Fruit fly (Drosophila melanogaster) whole organism, prepupa: ENCODE measurements around the gene morgue.

Experiments used
- CG10631 ChIP-seq: fragments of 200-800 bp; sonication (Bioruptor generic); optimal IDR thresholded peaks from 2 replicates; lab custom pipeline; 2016; ENCODE audit warnings: missing biosample characterization, missing genetic modification characterization
- CG10669 ChIP-seq: fragments of 200-800 bp; sonication (Bioruptor generic); optimal IDR thresholded peaks from 3 replicates; lab custom pipeline; 2018; ENCODE audit warnings: missing biosample characterization, mild to moderate bottlenecking, missing genetic modification characterization, moderate library complexity
- CG11294 ChIP-seq: fragments of 200-800 bp; sonication (Bioruptor generic); IDR thresholded peaks from 2 replicates; pipeline ENCODE4 v1.3.6; 2022; ENCODE audit warnings: missing biosample characterization, missing genetic modification characterization
- CG11902 ChIP-seq: fragments of 200-800 bp; sonication (Bioruptor generic); optimal IDR thresholded peaks from 3 replicates; lab custom pipeline; 2016; ENCODE audit warnings: missing biosample characterization, missing genetic modification characterization
- CG15336 ChIP-seq: fragments of 200-800 bp; sonication (Bioruptor generic); IDR thresholded peaks from 2 replicates; pipeline ENCODE4 v1.3.6; 2022; ENCODE audit warnings: missing biosample characterization, missing genetic modification characterization
- CG1621 ChIP-seq: fragments of 200-800 bp; sonication (Bioruptor generic); optimal IDR thresholded peaks from 3 replicates; lab custom pipeline; 2018; ENCODE audit warnings: missing biosample characterization, mild to moderate bottlenecking, missing genetic modification characterization
- CG3032 ChIP-seq: fragments of 200-800 bp; optimal IDR thresholded peaks from 2 replicates; lab custom pipeline; 2019; ENCODE audit warnings: missing biosample characterization, mild to moderate bottlenecking, missing genetic modification characterization, moderate library complexity
- CG32006 ChIP-seq: fragments of 200-800 bp; sonication (Bioruptor generic); optimal IDR thresholded peaks from 3 replicates; lab custom pipeline; 2017; ENCODE audit warnings: missing biosample characterization, mild to moderate bottlenecking, missing genetic modification characterization
- CG6163 ChIP-seq: fragments of 200-800 bp; sonication (Bioruptor generic); IDR thresholded peaks from 3 replicates; pipeline ENCODE4 v1.3.6; 2022; ENCODE audit warnings: missing biosample characterization, missing genetic modification characterization
- CG6792 ChIP-seq: fragments of 200-800 bp; sonication (Bioruptor generic); optimal IDR thresholded peaks from 3 replicates; lab custom pipeline; 2016; ENCODE audit warnings: missing biosample characterization, missing genetic modification characterization
- CG6808 ChIP-seq: fragments of 200-800 bp; sonication (Bioruptor generic); optimal IDR thresholded peaks from 3 replicates; lab custom pipeline; 2017; ENCODE audit warnings: missing biosample characterization, missing genetic modification characterization, mild to moderate bottlenecking, moderate library complexity, missing genetic modification reagents
- CG6854 ChIP-seq: fragments of 200-800 bp; sonication (Bioruptor generic); optimal IDR thresholded peaks from 2 replicates; lab custom pipeline; 2017; ENCODE audit warnings: missing biosample characterization, mild to moderate bottlenecking, missing genetic modification characterization
- CG7368 ChIP-seq: fragments of 200-800 bp; sonication (Bioruptor generic); optimal IDR thresholded peaks from 3 replicates; lab custom pipeline; 2016; ENCODE audit warnings: missing biosample characterization, missing genetic modification characterization
- CG8119 ChIP-seq: fragments of 200-800 bp; sonication (Bioruptor generic); IDR thresholded peaks from 3 replicates; pipeline ENCODE4 v1.3.6; 2022; ENCODE audit warnings: missing biosample characterization, missing genetic modification characterization
- CG8632 ChIP-seq: fragments of 200-800 bp; sonication (Bioruptor generic); optimal IDR thresholded peaks from 3 replicates; lab custom pipeline; 2016; ENCODE audit warnings: missing biosample characterization, missing genetic modification characterization
- CG9139 ChIP-seq: fragments of 200-800 bp; sonication (Bioruptor generic); optimal IDR thresholded peaks from 3 replicates; lab custom pipeline; 2017; ENCODE audit warnings: missing biosample characterization, mild to moderate bottlenecking, missing genetic modification characterization
- Eip75B ChIP-seq: fragments of 200-800 bp; sonication (Bioruptor generic); optimal IDR thresholded peaks from 3 replicates; lab custom pipeline; 2016; ENCODE audit warnings: missing biosample characterization, missing genetic modification characterization
- Eip78C ChIP-seq: fragments of 200-800 bp; sonication (Bioruptor generic); peaks from one replicate; lab custom pipeline; 2016; ENCODE audit warnings: missing biosample characterization, missing genetic modification characterization
- Eip93F ChIP-seq: fragments of 200-800 bp; sonication (Bioruptor generic); optimal IDR thresholded peaks from 2 replicates; lab custom pipeline; 2016; ENCODE audit warnings: missing biosample characterization, mild to moderate bottlenecking, missing genetic modification characterization
- Ets21C ChIP-seq: fragments of 200-800 bp; sonication (Bioruptor generic); optimal IDR thresholded peaks from 3 replicates; lab custom pipeline; 2016; ENCODE audit warnings: missing biosample characterization, missing genetic modification characterization
- Ets96B ChIP-seq: fragments of 200-800 bp; optimal IDR thresholded peaks from 2 replicates; lab custom pipeline; 2019; ENCODE audit warnings: missing biosample characterization, mild to moderate bottlenecking, missing genetic modification characterization, moderate library complexity
- Gug ChIP-seq: fragments of 200-800 bp; sonication (Bioruptor generic); IDR thresholded peaks from 2 replicates; pipeline ENCODE4 v1.3.6; 2022; ENCODE audit warnings: missing biosample characterization, missing genetic modification characterization
- Hr39 ChIP-seq: fragments of 200-800 bp; sonication (Bioruptor generic); optimal IDR thresholded peaks from 2 replicates; lab custom pipeline; 2016; ENCODE audit warnings: missing biosample characterization, missing genetic modification characterization
- Lpt ChIP-seq: fragments of 200-800 bp; sonication (Bioruptor generic); optimal IDR thresholded peaks from 3 replicates; lab custom pipeline; 2016; ENCODE audit warnings: missing biosample characterization, missing genetic modification characterization
- Met ChIP-seq: fragments of 200-800 bp; sonication (Bioruptor generic); optimal IDR thresholded peaks from 3 replicates; lab custom pipeline; 2016; ENCODE audit warnings: missing biosample characterization, missing genetic modification characterization
- Smox ChIP-seq: fragments of 200-800 bp; sonication (Bioruptor generic); optimal IDR thresholded peaks from 3 replicates; lab custom pipeline; 2016; ENCODE audit warnings: missing biosample characterization, missing genetic modification characterization
- Sox102F ChIP-seq: fragments of 200-800 bp; sonication (Bioruptor generic); optimal IDR thresholded peaks from 2 replicates; lab custom pipeline; 2016; ENCODE audit warnings: missing biosample characterization, mild to moderate bottlenecking, missing genetic modification characterization
- Sox14 ChIP-seq: fragments of 200-800 bp; sonication (Bioruptor generic); optimal IDR thresholded peaks from 3 replicates; lab custom pipeline; 2016; ENCODE audit warnings: missing biosample characterization, missing genetic modification characterization
- Sox15 ChIP-seq: fragments of 200-800 bp; sonication (Bioruptor generic); optimal IDR thresholded peaks from 3 replicates; lab custom pipeline; 2016; ENCODE audit warnings: missing biosample characterization, missing genetic modification characterization
- achi ChIP-seq: fragments of 200-800 bp; sonication (Bioruptor generic); optimal IDR thresholded peaks from 3 replicates; lab custom pipeline; 2016; ENCODE audit warnings: missing biosample characterization, missing genetic modification characterization
- acj6 ChIP-seq: fragments of 200-800 bp; sonication (Bioruptor generic); optimal IDR thresholded peaks from 3 replicates; lab custom pipeline; 2016; ENCODE audit warnings: missing biosample characterization, missing genetic modification characterization
- cyc ChIP-seq: fragments of 200-800 bp; sonication (Bioruptor generic); optimal IDR thresholded peaks from 3 replicates; lab custom pipeline; 2016; ENCODE audit warnings: missing biosample characterization, missing genetic modification characterization
- dac ChIP-seq: fragments of 200-800 bp; sonication (Bioruptor generic); optimal IDR thresholded peaks from 2 replicates; lab custom pipeline; 2017; ENCODE audit warnings: missing biosample characterization, mild to moderate bottlenecking, missing genetic modification characterization
- dsx ChIP-seq: fragments of 200-800 bp; optimal IDR thresholded peaks from 3 replicates; lab custom pipeline; 2019; ENCODE audit warnings: missing biosample characterization, mild to moderate bottlenecking, missing genetic modification characterization, moderate library complexity; ENCODE audit not compliant: poor library complexity, severe bottlenecking
- eg ChIP-seq: fragments of 200-800 bp; sonication (Bioruptor generic); IDR thresholded peaks from 3 replicates; pipeline ENCODE4 v1.3.6; 2022; ENCODE audit warnings: missing biosample characterization, missing genetic modification characterization
- esn ChIP-seq: fragments of 200-800 bp; sonication (Bioruptor generic); optimal IDR thresholded peaks from 2 replicates; lab custom pipeline; 2016; ENCODE audit warnings: missing biosample characterization, mild to moderate bottlenecking, missing genetic modification characterization, moderate library complexity
- fd85E ChIP-seq: fragments of 200-800 bp; sonication (Bioruptor generic); optimal IDR thresholded peaks from 3 replicates; lab custom pipeline; 2016; ENCODE audit warnings: missing biosample characterization, missing genetic modification characterization
- fkh ChIP-seq: fragments of 200-800 bp; sonication (Bioruptor generic); optimal IDR thresholded peaks from 3 replicates; lab custom pipeline; 2017; ENCODE audit warnings: missing biosample characterization, mild to moderate bottlenecking, missing genetic modification characterization, moderate library complexity
- lz ChIP-seq: fragments of 200-800 bp; sonication (Bioruptor generic); optimal IDR thresholded peaks from 3 replicates; lab custom pipeline; 2016; ENCODE audit warnings: missing biosample characterization, missing genetic modification characterization
- pdm3 ChIP-seq: fragments of 200-800 bp; sonication (Bioruptor generic); optimal IDR thresholded peaks from 3 replicates; lab custom pipeline; 2016; ENCODE audit warnings: missing biosample characterization, missing genetic modification characterization
- salr ChIP-seq, 2 experiments: fragments of 200-800 bp; sonication (Bioruptor generic); optimal IDR thresholded peaks; 3 replicates each; lab custom pipeline; 2016 to 2018; ENCODE audit warnings: missing biosample characterization in 2 of 2, missing genetic modification characterization in 2 of 2, mild to moderate bottlenecking in 1 of 2
- ss ChIP-seq, 2 experiments: fragments of 200-800 bp; sonication (Bioruptor generic); optimal IDR thresholded peaks; 2 replicates in 1 of 2; 3 replicates in 1 of 2; lab custom pipeline; 2017 to 2018; ENCODE audit warnings: mild to moderate bottlenecking in 2 of 2, missing biosample characterization in 2 of 2, missing genetic modification characterization in 2 of 2, moderate library complexity in 1 of 2
- svp ChIP-seq: fragments of 200-800 bp; sonication (Bioruptor generic); peaks from one replicate; lab custom pipeline; 2016; ENCODE audit warnings: missing biosample characterization, missing genetic modification characterization
- topi ChIP-seq: fragments of 200-800 bp; sonication (Bioruptor generic); optimal IDR thresholded peaks from 3 replicates; lab custom pipeline; 2016; ENCODE audit warnings: missing biosample characterization, missing genetic modification characterization
- vri ChIP-seq: fragments of 200-800 bp; sonication (Bioruptor generic); optimal IDR thresholded peaks from 3 replicates; lab custom pipeline; 2016; ENCODE audit warnings: missing biosample characterization, mild to moderate bottlenecking, missing genetic modification characterization

Gene morgue

dm6 chr2L:4422154-4422553 lies 22.3 kb downstream of the morgue start:
- TF ChIP-seq Sox14 (GFP tag; lab: Kevin White, UChicago) (no peak), dac (GFP tag; lab: Kevin White, UChicago) (no peak), CG8119 (GFP tag; lab: Robert Waterston, UW) (no peak), CG10631 (no peak), esn (GFP tag; lab: Kevin White, UChicago) (no peak), CG6792 (GFP tag; lab: Kevin White, UChicago) (no peak)

dm6 chr2L:4418819-4419218 lies 25.7 kb downstream of the morgue start:
- TF ChIP-seq Eip75B (GFP tag; lab: Kevin White, UChicago), result no peak
- no peak for TF ChIP-seq fd85E (GFP tag; lab: Kevin White, UChicago)
- no peak for TF ChIP-seq achi (GFP tag; lab: Kevin White, UChicago)
- no peak for TF ChIP-seq eg (GFP tag; lab: Robert Waterston, UW)
- no peak for TF ChIP-seq CG8632 (GFP tag; lab: Kevin White, UChicago)
- no peak for TF ChIP-seq Lpt (GFP tag; lab: Kevin White, UChicago)
- TF ChIP-seq pdm3 (GFP tag; lab: Kevin White, UChicago), result no peak
- TF ChIP-seq fkh, result no peak
- TF ChIP-seq Sox102F, result no peak
- TF ChIP-seq Gug (GFP tag; lab: Robert Waterston, UW), result no peak
- no peak for TF ChIP-seq CG10631
- TF ChIP-seq topi (GFP tag; lab: Kevin White, UChicago), result no peak
- TF ChIP-seq esn (GFP tag; lab: Kevin White, UChicago), result no peak
- TF ChIP-seq CG10669 (GFP tag; lab: Kevin White, UChicago), result no peak

DNA sequence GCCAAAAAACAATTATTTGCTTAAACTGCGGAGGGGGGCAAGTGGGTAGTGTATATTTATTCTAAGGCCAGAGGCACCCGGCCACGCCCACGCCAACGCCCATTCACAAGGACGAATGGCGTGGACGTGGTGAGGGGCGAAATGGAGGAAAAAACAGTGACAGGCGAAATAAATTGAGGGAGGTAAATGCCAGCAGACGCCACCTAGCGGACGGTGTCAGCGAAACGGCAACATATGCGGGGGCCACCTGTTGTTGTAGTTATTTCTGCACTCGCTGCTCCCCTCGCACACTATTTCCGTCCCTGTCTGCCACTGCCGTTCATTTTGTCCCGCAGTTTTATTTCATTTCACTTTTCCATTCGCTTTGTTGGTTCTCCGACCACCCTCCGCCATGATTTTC lies 26.5 kb downstream of the morgue start:
- TF ChIP-seq CG11902 (no peak), ss (GFP tag; optimal IDR thresholded peaks at IDR 0.05; lab: Kevin White, UChicago) (no peak), CG6163 (GFP tag; lab: Robert Waterston, UW) (no peak), dsx (GFP tag; lab: Kevin White, UChicago) (no peak), cyc (no peak), CG32006 (GFP tag; lab: Kevin White, UChicago) (no peak), acj6 (GFP tag; lab: Kevin White, UChicago) (no peak), fkh (no peak), achi (GFP tag; lab: Kevin White, UChicago) (no peak), Hr39 (no peak), fd85E (GFP tag; lab: Kevin White, UChicago) (no peak), Eip78C (no peak), CG11294 (GFP tag; lab: Robert Waterston, UW) (no peak), lz (GFP tag; lab: Kevin White, UChicago) (no peak), salr (GFP tag; optimal IDR thresholded peaks at IDR 0.05; lab: Kevin White, UChicago) (no peak)
- TF ChIP-seq, all 60 proteins: peak for 0

DNA sequence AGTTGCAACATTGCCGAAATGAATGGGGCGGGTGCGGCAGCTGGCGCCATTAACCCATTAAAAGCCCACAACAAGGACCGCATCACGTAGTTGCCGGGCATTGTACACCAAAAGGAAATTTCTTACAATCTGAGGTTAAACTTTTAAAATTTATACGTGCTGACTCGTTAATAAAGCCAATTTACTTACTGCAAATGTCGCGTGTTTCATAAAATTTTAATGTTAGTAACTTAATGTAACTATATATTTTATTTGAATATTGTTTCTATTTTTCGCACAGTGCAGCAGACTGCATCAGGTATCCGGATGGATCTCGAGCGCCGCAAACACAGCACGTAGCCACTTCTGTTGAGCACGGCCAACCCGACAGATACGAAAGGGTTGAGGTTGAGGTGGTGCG lies 27.6 kb downstream of the morgue start:
- peak; percentile 51 for TF ChIP-seq CG15336 (GFP tag; lab: Robert Waterston, UW)
- no peak for TF ChIP-seq vri (GFP tag; lab: Kevin White, UChicago)
- peak; percentile 41; the same call in 1 of the 3 replicates for TF ChIP-seq CG8119 (GFP tag; lab: Robert Waterston, UW)
- peak; percentile 82 for TF ChIP-seq Eip78C
- TF ChIP-seq salr (GFP tag; optimal IDR thresholded peaks at IDR 0.05; lab: Kevin White, UChicago), result no peak
- peak; percentile 24 to 60 for TF ChIP-seq ss (GFP tag; optimal IDR thresholded peaks at IDR 0.05; lab: Kevin White, UChicago)
- peak; percentile 26 for TF ChIP-seq CG1621 (tag; lab: Kevin White, UChicago)
- peak; percentile 4 for TF ChIP-seq Smox (GFP tag; lab: Kevin White, UChicago)
- no peak for TF ChIP-seq Lpt (GFP tag; lab: Kevin White, UChicago)
- peak; percentile 31 for TF ChIP-seq pdm3 (GFP tag; lab: Kevin White, UChicago)
- TF ChIP-seq Ets21C (GFP tag; lab: Kevin White, UChicago), result no peak
- TF ChIP-seq CG6163 (GFP tag; lab: Robert Waterston, UW), result peak; percentile 48; the same call in 1 of the 3 replicates
- TF ChIP-seq CG3032 (tag; lab: Kevin White, UChicago), result peak; percentile 59
- no peak for TF ChIP-seq Eip93F (GFP tag; lab: Kevin White, UChicago)
- TF ChIP-seq svp (GFP tag; lab: Kevin White, UChicago), result peak; percentile 66
- peak; percentile 33 for TF ChIP-seq Eip75B (GFP tag; lab: Kevin White, UChicago)
- peak; percentile 20 for TF ChIP-seq CG9139 (GFP tag; lab: Kevin White, UChicago)
- no peak for TF ChIP-seq dac (GFP tag; lab: Kevin White, UChicago)
- TF ChIP-seq CG32006 (GFP tag; lab: Kevin White, UChicago), result peak; percentile 51
- no peak for TF ChIP-seq CG7368
- TF ChIP-seq Sox102F, result no peak
- peak; percentile 52 for TF ChIP-seq Ets96B (tag; lab: Kevin White, UChicago)
- peak; percentile 31 for TF ChIP-seq CG6808 (GFP tag; lab: Kevin White, UChicago)
- peak; percentile 32 for TF ChIP-seq CG8632 (GFP tag; lab: Kevin White, UChicago)
- no peak for TF ChIP-seq CG6854 (GFP tag; lab: Kevin White, UChicago)
- TF ChIP-seq Sox15 (GFP tag; lab: Kevin White, UChicago), result no peak
- TF ChIP-seq CG6792 (GFP tag; lab: Kevin White, UChicago), result peak; percentile 20
- TF ChIP-seq CG10631, result peak; percentile 37
- peak; percentile 43 for TF ChIP-seq Met
